Worm (Caenorhabditis elegans) whole organism, young adult: ENCODE results near the gene hlh-4.

ENCODE experiments used
- B0019.2 ChIP-seq: fragments of 200-800 bp; sonication (Bioruptor generic); conservative IDR thresholded peaks from 2 replicates; pipeline ENCODE4 v1.3.6; 2022; ENCODE audit warnings: missing genetic modification reagents, missing genetic modification characterization, missing compliant biosample characterization
- C06A6.2 ChIP-seq: fragments of 200-800 bp; sonication (Bioruptor generic); conservative IDR thresholded peaks from 2 replicates; pipeline ENCODE4 v1.3.6; 2022; ENCODE audit warnings: missing genetic modification characterization, missing compliant biosample characterization
- F23B12.7 ChIP-seq: sonication (generic microtip); optimal IDR thresholded peaks from 2 replicates; lab custom pipeline; 2017; ENCODE audit warnings: missing genetic modification characterization, mild to moderate bottlenecking, missing compliant biosample characterization, antibody characterized with exemption, moderate library complexity; ENCODE audit not compliant: insufficient read depth
- F52B5.7 ChIP-seq: sonication (generic microtip); optimal IDR thresholded peaks from 2 replicates; lab custom pipeline; 2016; ENCODE audit warnings: mild to moderate bottlenecking, missing genetic modification characterization, missing compliant biosample characterization
- K11D2.4 ChIP-seq: fragments of 200-800 bp; sonication (Bioruptor generic); IDR thresholded peaks from 2 replicates; pipeline ENCODE4 v1.3.6; 2022; ENCODE audit warnings: missing genetic modification reagents, missing genetic modification characterization, missing compliant biosample characterization
- Y56A3A.18 ChIP-seq: fragments of 200-800 bp; sonication (Bioruptor generic); IDR thresholded peaks from 2 replicates; pipeline ENCODE4 v1.3.6; 2022; ENCODE audit warnings: missing genetic modification reagents, missing genetic modification characterization, missing compliant biosample characterization
- ccch-3 ChIP-seq: fragments of 200-800 bp; sonication (Bioruptor generic); optimal IDR thresholded peaks from 2 replicates; lab custom pipeline; 2018; ENCODE audit warnings: mild to moderate bottlenecking, missing genetic modification characterization, missing compliant biosample characterization
- cebp-1 ChIP-seq, 2 experiments: fragments of 200-800 bp in 1 of 2; sonication (Bioruptor generic) in 1 of 2; sonication (generic microtip) in 1 of 2; IDR thresholded peaks in 1 of 2; optimal IDR thresholded peaks in 1 of 2; 2 replicates each; pipeline versions ENCODE4 v1.3.6 to Lab custom; 2017 to 2022; ENCODE audit warnings: missing compliant biosample characterization in 2 of 2, missing genetic modification characterization in 2 of 2, mild to moderate bottlenecking in 1 of 2, missing genetic modification reagents in 1 of 2, moderate library complexity in 1 of 2
- ceh-100 ChIP-seq: fragments of 200-800 bp; sonication (Bioruptor generic); IDR thresholded peaks from 2 replicates; pipeline ENCODE4 v1.3.6; 2022; ENCODE audit warnings: missing genetic modification reagents, missing genetic modification characterization, missing compliant biosample characterization
- ceh-27 ChIP-seq: fragments of 200-800 bp; sonication (Bioruptor generic); optimal IDR thresholded peaks from 2 replicates; lab custom pipeline; 2018; ENCODE audit warnings: mild to moderate bottlenecking, missing genetic modification characterization, moderate library complexity, missing compliant biosample characterization
- ceh-58 ChIP-seq: fragments of 200-800 bp; sonication (Bioruptor generic); IDR thresholded peaks from 2 replicates; pipeline ENCODE4 v1.3.6; 2022; ENCODE audit warnings: missing genetic modification characterization, missing compliant biosample characterization
- ceh-79 ChIP-seq: sonication (generic microtip); optimal IDR thresholded peaks from 2 replicates; lab custom pipeline; 2017; ENCODE audit warnings: mild to moderate bottlenecking, missing genetic modification characterization, missing compliant biosample characterization
- ceh-91 ChIP-seq: fragments of 200-800 bp; sonication (Bioruptor generic); IDR thresholded peaks from 2 replicates; pipeline ENCODE4 v1.3.6; 2022; ENCODE audit warnings: missing genetic modification reagents, missing genetic modification characterization, missing compliant biosample characterization
- dox-1 ChIP-seq: fragments of 200-800 bp; sonication (Bioruptor generic); IDR thresholded peaks from 2 replicates; pipeline ENCODE4 v1.3.6; 2022; ENCODE audit warnings: missing genetic modification reagents, missing genetic modification characterization, missing compliant biosample characterization
- egl-18 ChIP-seq: fragments of 200-800 bp; sonication (Bioruptor generic); IDR thresholded peaks from 2 replicates; pipeline ENCODE4 v1.3.6; 2022; ENCODE audit warnings: missing genetic modification reagents, missing genetic modification characterization, missing compliant biosample characterization
- egl-44 ChIP-seq: fragments of 200-800 bp; sonication (Bioruptor generic); IDR thresholded peaks from 2 replicates; pipeline ENCODE4 v1.3.6; 2022; ENCODE audit warnings: missing genetic modification reagents, missing genetic modification characterization, missing compliant biosample characterization
- gei-17 ChIP-seq: fragments of 200-800 bp; sonication (Bioruptor generic); optimal IDR thresholded peaks from 2 replicates; lab custom pipeline; 2018; ENCODE audit warnings: mild to moderate bottlenecking, missing genetic modification characterization, missing compliant biosample characterization
- hmg-20 ChIP-seq: fragments of 200-800 bp; sonication (Bioruptor generic); IDR thresholded peaks from 2 replicates; pipeline ENCODE4 v1.3.6; 2022; ENCODE audit warnings: missing genetic modification reagents, missing genetic modification characterization, missing compliant biosample characterization
- hrde-1 ChIP-seq: sonication (generic microtip); optimal IDR thresholded peaks from 2 replicates; lab custom pipeline; 2016; ENCODE audit warnings: missing genetic modification characterization, mild to moderate bottlenecking, missing compliant biosample characterization, moderate library complexity, missing genotype, missing genetic modification reagents, borderline replicate concordance
- hsf-1 ChIP-seq: fragments of 200-800 bp; sonication (Bioruptor generic); IDR thresholded peaks from 2 replicates; pipeline ENCODE4 v1.3.6; 2022; ENCODE audit warnings: missing genetic modification reagents, missing genetic modification characterization, missing compliant biosample characterization
- let-607 ChIP-seq, 2 experiments: fragments of 200-800 bp in 1 of 2; sonication (Bioruptor generic) in 1 of 2; sonication (generic microtip) in 1 of 2; optimal IDR thresholded peaks; 2 replicates each; lab custom pipeline; 2016 to 2018; ENCODE audit warnings: mild to moderate bottlenecking in 2 of 2, missing compliant biosample characterization in 2 of 2, missing genetic modification characterization in 2 of 2, moderate library complexity in 2 of 2, missing genotype in 1 of 2
- lsl-1 ChIP-seq: fragments of 200-800 bp; sonication (Bioruptor generic); optimal IDR thresholded peaks from 2 replicates; lab custom pipeline; 2018; ENCODE audit warnings: mild to moderate bottlenecking, missing genetic modification characterization, moderate library complexity, missing compliant biosample characterization
- madf-10 ChIP-seq: sonication (generic microtip); optimal IDR thresholded peaks from 2 replicates; lab custom pipeline; 2016; ENCODE audit warnings: mild to moderate bottlenecking, missing genetic modification characterization, missing compliant biosample characterization
- mel-28 ChIP-seq: sonication (generic microtip); optimal IDR thresholded peaks from 2 replicates; lab custom pipeline; 2016; ENCODE audit warnings: borderline replicate concordance, mild to moderate bottlenecking, missing genetic modification characterization, missing compliant biosample characterization
- mxl-1 ChIP-seq: sonication (generic microtip); optimal IDR thresholded peaks from 2 replicates; lab custom pipeline; 2016; ENCODE audit warnings: missing genetic modification characterization, missing compliant biosample characterization
- nfyb-1 ChIP-seq: fragments of 200-800 bp; sonication (Bioruptor generic); IDR thresholded peaks from 2 replicates; pipeline ENCODE4 v1.3.6; 2022; ENCODE audit warnings: missing genetic modification reagents, missing genetic modification characterization, missing compliant biosample characterization
- nhr-80 ChIP-seq: sonication (generic microtip); optimal IDR thresholded peaks from 2 replicates; lab custom pipeline; 2016; ENCODE audit warnings: missing genetic modification characterization, missing compliant biosample characterization
- pha-4 ChIP-seq: fragments of 150-350 bp; sonication (generic microtip); optimal IDR thresholded peaks from 2 replicates; lab custom pipeline; 2014; ENCODE audit warnings: missing biosample characterization, missing genetic modification reagents, missing genetic modification characterization
- repo-1 ChIP-seq: sonication (generic microtip); optimal IDR thresholded peaks from 2 replicates; lab custom pipeline; 2017; ENCODE audit warnings: mild to moderate bottlenecking, missing genetic modification characterization, missing compliant biosample characterization
- sdz-38 ChIP-seq: sonication (generic microtip); optimal IDR thresholded peaks from 2 replicates; lab custom pipeline; 2016; ENCODE audit warnings: missing genotype, missing genetic modification characterization, missing compliant biosample characterization
- snpc-4 ChIP-seq, 5 experiments: fragments of 150-350 bp in 1 of 5; sonication (generic microtip) in 4 of 5; optimal IDR thresholded peaks; 2 replicates each; lab custom pipeline; 2014 to 2018; ENCODE audit warnings: missing genetic modification characterization in 5 of 5, missing biosample characterization in 3 of 5, antibody characterized with exemption in 2 of 5, mild to moderate bottlenecking in 2 of 5, missing compliant biosample characterization in 2 of 5, missing genotype in 2 of 5, moderate library complexity in 2 of 5, missing genetic modification reagents in 1 of 5
- zim-3 ChIP-seq: sonication (generic microtip); optimal IDR thresholded peaks from 2 replicates; lab custom pipeline; 2017; ENCODE audit warnings: mild to moderate bottlenecking, missing genetic modification characterization, moderate library complexity, missing compliant biosample characterization

hlh-4 gene

ce11 chrIII:9714731-9715130 lies 24.1 kb downstream of the hlh-4 start:
- TF ChIP-seq mel-28 (tag; lab: Kevin White, UChicago) (no peak), cebp-1 (GFP tag; IDR thresholded peaks at IDR 0.05; lab: Robert Waterston, UW) (no peak), cebp-1 (tag; optimal IDR thresholded peaks at IDR 0.05; lab: Kevin White, UChicago) (no peak)

ce11 chrIII:9713862-9714261 lies 25.0 kb downstream of the hlh-4 start, which contains the start of gene ncx-6:
TSS of gene ncx-6 (minus strand) at chrIII:9713949.
- TF ChIP-seq nfyb-1 (GFP tag; lab: Robert Waterston, UW) (no peak), hrde-1 (tag; lab: Kevin White, UChicago) (no peak), snpc-4 (GFP tag; optimal IDR thresholded peaks at IDR 0.05; lab: Kevin White, UChicago) (no peak), snpc-4 (tag; optimal IDR thresholded peaks at IDR 0.05; lab: Kevin White, UChicago) (peak in 1 of 4 experiments; percentile 16), nhr-80 (tag; lab: Kevin White, UChicago) (peak; percentile 53), repo-1 (tag; lab: Kevin White, UChicago) (no peak)

ce11 chrIII:9713182-9713581 lies 25.7 kb downstream of the hlh-4 start:
- TF ChIP-seq ceh-100 (no peak), zim-3 (tag; lab: Kevin White, UChicago) (no peak), ceh-79 (tag; lab: Kevin White, UChicago) (no peak), mxl-1 (tag; lab: Kevin White, UChicago) (no peak), C06A6.2 (GFP tag; lab: Robert Waterston, UW) (no peak), Y56A3A.18 (GFP tag; lab: Robert Waterston, UW) (no peak), F23B12.7 (tag; lab: Kevin White, UChicago) (no peak), ccch-3 (GFP tag; lab: Kevin White, UChicago) (no peak), ceh-91 (GFP tag; lab: Robert Waterston, UW) (no peak), gei-17 (GFP tag; lab: Kevin White, UChicago) (no peak), dox-1 (no peak), pha-4 (tag; lab: Kevin White, UChicago) (no peak), hmg-20 (no peak)

- TF ChIP-seq sdz-38 (tag; lab: Kevin White, UChicago) = no peak
- no peak for TF ChIP-seq hsf-1 (GFP tag; lab: Robert Waterston, UW)
- no peak for TF ChIP-seq egl-44
- TF ChIP-seq K11D2.4 (GFP tag; lab: Robert Waterston, UW) = no peak
- TF ChIP-seq F23B12.7 (tag; lab: Kevin White, UChicago) = no peak
- TF ChIP-seq ceh-58 = no peak
- no peak for TF ChIP-seq mxl-1 (tag; lab: Kevin White, UChicago)
- no peak for TF ChIP-seq lsl-1 (GFP tag; lab: Kevin White, UChicago)
- TF ChIP-seq F52B5.7 (tag; lab: Kevin White, UChicago) = no peak
- TF ChIP-seq B0019.2 (GFP tag; lab: Robert Waterston, UW) = no peak
- TF ChIP-seq madf-10 (tag; lab: Kevin White, UChicago) = no peak
- no peak for TF ChIP-seq let-607 (tag; optimal IDR thresholded peaks at IDR 0.05; lab: Kevin White, UChicago)
- TF ChIP-seq egl-18 (GFP tag; lab: Robert Waterston, UW) = no peak
- no peak for TF ChIP-seq ceh-27
- TF ChIP-seq, all 124 proteins: peak for 0
These were observed 27.7 kb downstream of the hlh-4 start for ce11 chrIII:9711163-9711562.
